Fruit fly (Drosophila melanogaster) whole organism, adult: ENCODE results near the gene Ctl2.

Source experiments
- CG11617 ChIP-seq: fragments of 200-800 bp; sonication (Bioruptor generic); optimal IDR thresholded peaks from 2 replicates; lab custom pipeline; 2017; ENCODE audit warnings: mild to moderate bottlenecking, missing biosample characterization, missing genetic modification reagents, missing genetic modification characterization
- CG14711 ChIP-seq: fragments of 200-800 bp; sonication (Bioruptor generic); optimal IDR thresholded peaks from 2 replicates; lab custom pipeline; 2018; ENCODE audit warnings: missing biosample characterization, mild to moderate bottlenecking, missing genetic modification characterization, moderate library complexity
- CG33017 ChIP-seq: fragments of 200-800 bp; sonication (Bioruptor generic); optimal IDR thresholded peaks from 2 replicates; lab custom pipeline; 2018; ENCODE audit warnings: missing biosample characterization, mild to moderate bottlenecking, missing genetic modification characterization, moderate library complexity
- CG5204 ChIP-seq: fragments of 200-800 bp; sonication (Bioruptor generic); optimal IDR thresholded peaks from 2 replicates; lab custom pipeline; 2016; ENCODE audit warnings: missing biosample characterization, missing genetic modification characterization
- CG7101 ChIP-seq: fragments of 200-800 bp; sonication (Bioruptor generic); optimal IDR thresholded peaks from 2 replicates; lab custom pipeline; 2018; ENCODE audit warnings: missing biosample characterization, mild to moderate bottlenecking, missing genetic modification characterization, moderate library complexity
- Mnt ChIP-seq: fragments of 200-800 bp; sonication (Bioruptor generic); optimal IDR thresholded peaks from 2 replicates; lab custom pipeline; 2016; ENCODE audit warnings: missing biosample characterization, mild to moderate bottlenecking, missing genetic modification characterization
- kay ChIP-seq: fragments of 200-800 bp; sonication (Bioruptor generic); peaks from one replicate; lab custom pipeline; 2016; ENCODE audit warnings: missing biosample characterization, missing genetic modification characterization, borderline replicate concordance
- ovo ChIP-seq: fragments of 200-800 bp; sonication (Bioruptor generic); optimal IDR thresholded peaks from 2 replicates; lab custom pipeline; 2016; ENCODE audit warnings: missing biosample characterization, missing genetic modification characterization

Gene Ctl2

DNA sequence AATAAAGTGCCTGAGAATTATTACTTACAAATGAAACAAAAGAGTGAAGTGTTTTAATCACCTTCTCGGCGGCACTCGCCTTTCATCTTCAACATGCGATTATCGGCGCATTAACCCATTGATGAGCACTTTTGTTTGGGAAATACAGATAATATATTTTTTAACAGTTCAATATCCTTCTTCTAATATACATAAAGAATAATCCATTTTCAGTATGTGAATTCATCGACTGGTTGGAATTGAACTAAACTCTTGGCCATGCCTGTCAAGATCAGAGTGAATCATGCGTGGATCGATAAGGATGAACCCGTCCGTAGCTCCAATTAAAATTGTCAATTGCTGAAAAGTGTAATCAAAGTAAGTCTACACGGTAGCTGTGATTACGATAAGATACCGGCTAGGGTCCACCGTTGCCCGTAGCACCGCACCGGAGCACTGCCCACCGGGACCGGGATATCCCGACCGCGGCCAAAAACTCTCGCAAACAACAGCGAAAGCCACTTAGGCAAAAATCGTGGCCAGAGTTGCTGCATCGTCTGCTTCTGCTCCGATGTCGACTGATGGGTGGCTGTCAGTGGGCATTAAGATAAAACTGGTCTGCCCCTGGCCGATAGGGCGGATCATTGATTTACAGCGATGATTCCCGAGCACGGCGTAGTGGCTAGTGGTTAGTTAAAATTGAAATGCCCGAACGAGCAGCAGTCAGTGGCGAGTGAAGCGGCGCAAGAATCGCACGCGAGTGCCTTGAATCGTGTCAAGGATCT lies 41.9 kb downstream of the Ctl2 start, which contains the start of gene CG11898:
Gene CG11898 (plus strand): TSS at position 714 of the 764 bp plus-strand sequence.
- TF ChIP-seq CG5204 = peak; percentile 2
- no peak for TF ChIP-seq kay
- no peak for TF ChIP-seq ovo
- TF ChIP-seq CG7101 (tag; lab: Kevin White, UChicago) = peak; percentile 55
- TF ChIP-seq Mnt (GFP tag; lab: Kevin White, UChicago) = peak; percentile 13
- peak; percentile 4 for TF ChIP-seq CG14711
- peak; percentile 47 for TF ChIP-seq CG33017
- TF ChIP-seq CG11617 (GFP tag; lab: Kevin White, UChicago) = peak; percentile 17
